Fruit fly (Drosophila melanogaster) whole organism, pupa: ENCODE data around the gene CG31206.

Source experiments
- CG10348 ChIP-seq: fragments of 200-800 bp; sonication (Bioruptor generic); IDR thresholded peaks from 2 replicates; pipeline ENCODE4 v1.3.6; 2022; ENCODE audit warnings: missing biosample characterization, missing genetic modification characterization
- CG12605 ChIP-seq: fragments of 200-800 bp; sonication (Bioruptor generic); IDR thresholded peaks from 2 replicates; pipeline ENCODE4 v1.3.6; 2022; ENCODE audit warnings: missing biosample characterization, missing genetic modification characterization
- CG13204 ChIP-seq: fragments of 200-800 bp; sonication (Bioruptor generic); optimal IDR thresholded peaks from 2 replicates; lab custom pipeline; 2018; ENCODE audit warnings: missing biosample characterization, mild to moderate bottlenecking, missing genetic modification characterization, moderate library complexity
- CG14655 ChIP-seq: fragments of 200-800 bp; sonication (Bioruptor generic); optimal IDR thresholded peaks from 3 replicates; lab custom pipeline; 2017; ENCODE audit warnings: mild to moderate bottlenecking, missing biosample characterization, missing genetic modification reagents, missing genetic modification characterization
- CG15710 ChIP-seq: fragments of 200-800 bp; sonication (Bioruptor generic); optimal IDR thresholded peaks from 2 replicates; lab custom pipeline; 2018; ENCODE audit warnings: missing biosample characterization, mild to moderate bottlenecking, missing genetic modification characterization, moderate library complexity
- CG17806 ChIP-seq: fragments of 200-800 bp; sonication (Bioruptor generic); optimal IDR thresholded peaks from 2 replicates; lab custom pipeline; 2018; ENCODE audit warnings: missing biosample characterization, mild to moderate bottlenecking, missing genetic modification characterization, moderate library complexity
- CG32121 ChIP-seq: fragments of 200-800 bp; sonication (Bioruptor generic); IDR thresholded peaks from 2 replicates; pipeline ENCODE4 v1.3.6; 2022; ENCODE audit warnings: missing biosample characterization, missing genetic modification characterization
- CG34367 ChIP-seq: fragments of 200-800 bp; sonication (Bioruptor generic); optimal IDR thresholded peaks from 2 replicates; lab custom pipeline; 2018; ENCODE audit warnings: missing biosample characterization, mild to moderate bottlenecking, missing genetic modification characterization
- CG8159 ChIP-seq: fragments of 200-800 bp; sonication (Bioruptor generic); optimal IDR thresholded peaks from 3 replicates; lab custom pipeline; 2018; ENCODE audit warnings: missing biosample characterization, mild to moderate bottlenecking, missing genetic modification characterization, moderate library complexity
- CG8301 ChIP-seq: fragments of 200-800 bp; sonication (Bioruptor generic); optimal IDR thresholded peaks from 2 replicates; lab custom pipeline; 2018; ENCODE audit warnings: missing biosample characterization, mild to moderate bottlenecking, missing genetic modification characterization
- CG9948 ChIP-seq: fragments of 200-800 bp; sonication (Bioruptor generic); optimal IDR thresholded peaks from 2 replicates; lab custom pipeline; 2018; ENCODE audit warnings: missing biosample characterization, mild to moderate bottlenecking, missing genetic modification characterization, moderate library complexity
- D1 ChIP-seq: fragments of 200-800 bp; sonication (Bioruptor generic); optimal IDR thresholded peaks from 2 replicates; lab custom pipeline; 2018; ENCODE audit warnings: missing biosample characterization, mild to moderate bottlenecking, missing genetic modification characterization, moderate library complexity
- EcR ChIP-seq: fragments of 200-800 bp; sonication (Bioruptor generic); optimal IDR thresholded peaks from 3 replicates; lab custom pipeline; 2019; ENCODE audit warnings: missing biosample characterization, missing genetic modification characterization, mild to moderate bottlenecking, moderate library complexity, missing genetic modification reagents
- Ets98B ChIP-seq: fragments of 200-800 bp; sonication (Bioruptor generic); IDR thresholded peaks from 2 replicates; pipeline ENCODE4 v1.3.6; 2022; ENCODE audit warnings: missing biosample characterization, missing genetic modification characterization
- Pif1A ChIP-seq: fragments of 200-800 bp; sonication (Bioruptor generic); optimal IDR thresholded peaks from 3 replicates; lab custom pipeline; 2016; ENCODE audit warnings: missing biosample characterization, missing genetic modification characterization
- Pif1B ChIP-seq: fragments of 200-800 bp; sonication (Bioruptor generic); optimal IDR thresholded peaks from 3 replicates; lab custom pipeline; 2016; ENCODE audit warnings: missing biosample characterization, missing genetic modification characterization
- Snoo ChIP-seq: fragments of 200-800 bp; sonication (Bioruptor generic); optimal IDR thresholded peaks from 3 replicates; lab custom pipeline; 2017; ENCODE audit warnings: missing biosample characterization, mild to moderate bottlenecking, missing genetic modification characterization, inconsistent platforms
- fd96Ca ChIP-seq: fragments of 200-800 bp; sonication (Bioruptor generic); IDR thresholded peaks from 3 replicates; pipeline ENCODE4 v1.3.6; 2022; ENCODE audit warnings: missing biosample characterization, missing genetic modification characterization
- gl ChIP-seq: fragments of 200-800 bp; sonication (Bioruptor generic); optimal IDR thresholded peaks from 2 replicates; lab custom pipeline; 2018; ENCODE audit warnings: missing biosample characterization, mild to moderate bottlenecking, missing genetic modification characterization
- rn ChIP-seq: fragments of 200-800 bp; sonication (Bioruptor generic); IDR thresholded peaks from 2 replicates; pipeline ENCODE4 v1.3.6; 2022; ENCODE audit warnings: missing biosample characterization, missing genetic modification characterization

CG31206 gene

dm6 chr3R:20066435-20066834 is 41.3 kb downstream of the CG31206 start:
- no peak for TF ChIP-seq EcR (GFP tag; lab: Kevin White, UChicago)
- no peak for TF ChIP-seq CG32121
- TF ChIP-seq Pif1A (GFP tag; lab: Kevin White, UChicago) = no peak

dm6 chr3R:20059650-20060049 is 48.1 kb downstream of the CG31206 start, which contains the start of gene CG4390:
Gene CG4390, minus strand, starts transcription at chr3R:20059750.
- TF ChIP-seq CG15710 (tag; lab: Kevin White, UChicago) (no peak), CG10348 (GFP tag; lab: Robert Waterston, UW) (no peak), CG13204 (GFP tag; lab: Kevin White, UChicago) (no peak), CG8301 (tag; lab: Kevin White, UChicago) (no peak), gl (tag; lab: Kevin White, UChicago) (no peak), CG9948 (no peak), CG8159 (tag; lab: Kevin White, UChicago) (no peak), EcR (GFP tag; lab: Kevin White, UChicago) (no peak), fd96Ca (GFP tag; lab: Robert Waterston, UW) (no peak), CG12605 (GFP tag; lab: Robert Waterston, UW) (no peak), Pif1B (GFP tag; lab: Kevin White, UChicago) (no peak), CG14655 (GFP tag; lab: Kevin White, UChicago) (no peak), rn (GFP tag; lab: Robert Waterston, UW) (no peak), Pif1A (GFP tag; lab: Kevin White, UChicago) (no peak), CG34367 (tag; lab: Kevin White, UChicago) (no peak), CG32121 (no peak), D1 (tag; lab: Kevin White, UChicago) (no peak), Ets98B (GFP tag; lab: Robert Waterston, UW) (no peak), Snoo (tag; lab: Kevin White, UChicago) (no peak)

DNA sequence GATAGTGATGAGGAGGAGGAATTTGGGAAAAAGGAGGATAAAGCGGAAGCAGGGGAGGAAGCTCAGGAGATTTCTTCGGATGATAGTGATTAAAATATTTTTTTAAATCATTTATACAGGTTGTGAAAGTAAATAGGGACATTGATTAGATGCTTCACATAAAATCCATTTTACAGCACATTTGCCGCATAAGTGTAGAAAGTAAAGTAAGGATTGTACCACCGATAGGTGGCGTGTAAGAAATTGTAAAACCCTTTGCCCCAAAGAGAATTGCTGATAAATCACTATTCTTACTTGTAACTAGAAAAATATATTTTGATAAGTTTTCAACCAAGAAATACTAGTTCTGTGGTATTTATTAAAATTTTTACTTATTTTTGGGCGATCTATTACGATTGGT is 48.8 kb downstream of the CG31206 start:
- TF ChIP-seq fd96Ca (GFP tag; lab: Robert Waterston, UW) (no peak), rn (GFP tag; lab: Robert Waterston, UW) (no peak), Pif1A (GFP tag; lab: Kevin White, UChicago) (no peak), CG14655 (GFP tag; lab: Kevin White, UChicago) (no peak), CG12605 (GFP tag; lab: Robert Waterston, UW) (no peak), CG17806 (tag; lab: Kevin White, UChicago) (no peak), gl (tag; lab: Kevin White, UChicago) (no peak)

dm6 chr3R:20057501-20057900 is 50.3 kb downstream of the CG31206 start, which contains the start of gene mdlc:
Gene mdlc, plus strand, starts transcription at chr3R:20057748.
- TF ChIP-seq CG12605 (GFP tag; lab: Robert Waterston, UW) = no peak
